Worm (Caenorhabditis elegans) whole organism, midembryonic: ENCODE data around the gene C30G4.2.

Experiments
- cog-1 ChIP-seq: sonication (generic microtip); optimal IDR thresholded peaks from 2 replicates; lab custom pipeline; 2016; ENCODE audit warnings: missing genetic modification characterization, missing compliant biosample characterization
- ref-1 ChIP-seq: fragments of 200-800 bp; sonication (Bioruptor generic); conservative IDR thresholded peaks from 2 replicates; pipeline ENCODE4 v1.3.6; 2022; ENCODE audit warnings: missing genetic modification reagents, missing genetic modification characterization, missing compliant biosample characterization
- tab-1 ChIP-seq: fragments of 200-800 bp; sonication (Bioruptor generic); IDR thresholded peaks from 2 replicates; pipeline ENCODE4 v1.3.6; 2022; ENCODE audit warnings: missing genetic modification characterization, missing compliant biosample characterization
- ztf-23 ChIP-seq: fragments of 200-800 bp; sonication (Bioruptor generic); IDR thresholded peaks from 2 replicates; pipeline ENCODE4 v1.3.6; 2022; ENCODE audit warnings: missing genetic modification reagents, missing genetic modification characterization, missing compliant biosample characterization
- ztf-29 ChIP-seq: fragments of 200-800 bp; sonication (Bioruptor generic); IDR thresholded peaks from 2 replicates; pipeline ENCODE4 v1.3.6; 2022; ENCODE audit warnings: missing genetic modification reagents, missing genetic modification characterization, missing compliant biosample characterization

- TF ChIP-seq cog-1 (tag; lab: Kevin White, UChicago) (no peak), ref-1 (GFP tag; lab: Robert Waterston, UW) (no peak), ztf-29 (GFP tag; lab: Robert Waterston, UW) (no peak), tab-1 (no peak), ztf-23 (no peak)
Measured at ce11 chrX:16995149-16995885, 50.1 kb downstream of the C30G4.2 start.
